Worm (Caenorhabditis elegans): Measurements from ENCODE around the gene daf-37.

ce11 chrII:6179531-6179930, 28.5 kb downstream of the daf-37 start, which contains the start of gene F40H3.1:
- TF ChIP-seq pha-4 (tag; optimal IDR thresholded peaks at IDR 0.05) (no peak), ztf-11 (tag; optimal IDR thresholded peaks at IDR 0.05) (no peak), elt-3 (tag; optimal IDR thresholded peaks at IDR 0.05) (no peak), lin-13 (tag; optimal IDR thresholded peaks at IDR 0.05) (no peak), nhr-12 (tag; optimal IDR thresholded peaks at IDR 0.05) (no peak), ceh-39 (tag; optimal IDR thresholded peaks at IDR 0.05) (no peak), lsy-2 (tag; optimal IDR thresholded peaks at IDR 0.05) (no peak), lin-32 (GFP tag; optimal IDR thresholded peaks at IDR 0.05) (no peak)

Measured in whole organism, mixed stage, embryonic.